Worm (Caenorhabditis elegans): ENCODE measurements around the gene oef-1.

DNA sequence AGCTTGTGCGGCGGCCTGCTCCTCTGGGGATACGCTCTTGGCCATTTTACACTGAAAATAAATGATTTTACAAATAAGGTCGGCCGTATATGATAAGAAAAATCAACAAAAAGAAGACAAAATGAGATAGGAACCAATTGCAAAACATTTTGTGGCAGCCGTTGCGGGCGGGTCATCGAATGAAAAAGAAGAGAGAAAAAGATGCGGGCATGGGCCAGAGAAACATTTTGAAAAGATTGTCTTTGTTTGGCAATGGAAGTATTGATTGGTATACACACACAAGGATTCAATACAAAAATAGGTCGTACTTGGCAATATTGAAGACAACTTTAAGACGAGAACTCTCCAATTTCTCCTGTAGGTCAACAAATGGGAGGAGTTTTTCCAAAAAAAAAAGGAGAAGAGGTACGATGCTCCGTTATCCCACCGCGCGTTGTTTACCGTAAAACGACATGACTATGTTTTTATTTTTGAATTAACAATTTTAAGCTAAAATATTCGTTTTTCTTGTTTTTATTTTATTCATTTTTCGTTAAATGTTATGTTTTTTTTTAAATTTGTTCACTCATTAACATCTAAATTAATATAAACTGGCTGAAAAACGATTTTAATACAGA lies 35.5 kb upstream of the oef-1 start, which contains the start of the genes plc-4 and R05G6.4:
- TF ChIP-seq flt-1 (GFP tag; IDR thresholded peaks at IDR 0.05) (no peak), tbx-11 (GFP tag; IDR thresholded peaks at IDR 0.05) (no peak), ets-7 (tag; optimal IDR thresholded peaks at IDR 0.05) (no peak), tbx-37 (GFP tag; conservative IDR thresholded peaks at IDR 0.05) (no peak), scrt-1 (GFP tag; IDR thresholded peaks at IDR 0.05) (no peak), ama-1 (optimal IDR thresholded peaks at IDR 0.05) (no peak), hmbx-1 (tag; optimal IDR thresholded peaks at IDR 0.05) (no peak)

All from whole organism, early embryonic.